Worm (Caenorhabditis elegans): Measurements from ENCODE around the gene dhs-25.

Gene dhs-25

ce11 chrX:1494256-1494655 lies 7.9 kb downstream of the dhs-25 start, which contains the start of gene F09E10.5 (continued):
- TF ChIP-seq ztf-3 (GFP tag; optimal IDR thresholded peaks at IDR 0.05): no peak

- TF ChIP-seq egl-18 (GFP tag; IDR thresholded peaks at IDR 0.05) (no peak), lin-54 (GFP tag; optimal IDR thresholded peaks at IDR 0.05) (no peak), tlf-1 (GFP tag; optimal IDR thresholded peaks at IDR 0.05) (no peak), let-607 (tag; optimal IDR thresholded peaks at IDR 0.05) (no peak), nfya-2 (GFP tag; IDR thresholded peaks at IDR 0.05) (no peak), ztf-18 (tag; optimal IDR thresholded peaks at IDR 0.05) (no peak), nhr-90 (tag; optimal IDR thresholded peaks at IDR 0.05) (no peak), sea-2 (GFP tag; IDR thresholded peaks at IDR 0.05) (no peak), ceh-40 (GFP tag; IDR thresholded peaks at IDR 0.05) (no peak), ztf-25 (GFP tag; IDR thresholded peaks at IDR 0.05) (no peak)
Observed at ce11 chrX:1495980-1496379, 9.6 kb downstream of the dhs-25 start.

ce11 chrX:1497581-1497980 lies 11.2 kb downstream of the dhs-25 start, which contains the start of gene F09E10.6:
Gene F09E10.6, minus strand, starts transcription at chrX:1497681.
- TF ChIP-seq Y79H2A.3 (GFP tag; conservative IDR thresholded peaks at IDR 0.05): no peak
- no peak for TF ChIP-seq let-526 (GFP tag; IDR thresholded peaks at IDR 0.05)
- no peak for TF ChIP-seq ceh-100 (GFP tag; IDR thresholded peaks at IDR 0.05)
- no peak for TF ChIP-seq ztf-28 (GFP tag; IDR thresholded peaks at IDR 0.05)
- TF ChIP-seq mcd-1 (GFP tag; IDR thresholded peaks at IDR 0.05): no peak
- no peak for TF ChIP-seq madf-3 (GFP tag; IDR thresholded peaks at IDR 0.05)
- no peak for TF ChIP-seq Y67H2A.10 (GFP tag; conservative IDR thresholded peaks at IDR 0.05)
- TF ChIP-seq lin-54 (GFP tag; optimal IDR thresholded peaks at IDR 0.05): no peak
- TF ChIP-seq nhr-90 (tag; optimal IDR thresholded peaks at IDR 0.05): no peak
- TF ChIP-seq nfya-1 (tag; optimal IDR thresholded peaks at IDR 0.05; ENCODE audit: borderline replicate concordance, insufficient read depth): no peak
- no peak for TF ChIP-seq hmg-1.2 (GFP tag; IDR thresholded peaks at IDR 0.05)
- TF ChIP-seq ama-1 (optimal IDR thresholded peaks at IDR 0.05): no peak
- TF ChIP-seq ama-1 (GFP tag; optimal IDR thresholded peaks at IDR 0.05): no peak

ce11 chrX:1499499-1499898 lies 13.2 kb downstream of the dhs-25 start:
- no peak for TF ChIP-seq ets-4 (GFP tag; optimal IDR thresholded peaks at IDR 0.05)
- no peak for TF ChIP-seq ztf-25 (GFP tag; IDR thresholded peaks at IDR 0.05)
- no peak for TF ChIP-seq ztf-22 (GFP tag; optimal IDR thresholded peaks at IDR 0.05)

- TF ChIP-seq lir-1 (GFP tag; conservative IDR thresholded peaks at IDR 0.05) (no peak), Y53F4B.3 (GFP tag; IDR thresholded peaks at IDR 0.05) (no peak), egrh-3 (GFP tag; IDR thresholded peaks at IDR 0.05) (no peak), ztf-3 (GFP tag; optimal IDR thresholded peaks at IDR 0.05) (no peak), attf-3 (GFP tag; conservative IDR thresholded peaks at IDR 0.05) (no peak), C06A6.2 (GFP tag; conservative IDR thresholded peaks at IDR 0.05) (no peak), repo-1 (tag; optimal IDR thresholded peaks at IDR 0.05) (no peak), cebp-1 (GFP tag; IDR thresholded peaks at IDR 0.05) (no peak), cebp-1 (tag; optimal IDR thresholded peaks at IDR 0.05) (no peak), attf-5 (GFP tag; optimal IDR thresholded peaks at IDR 0.05) (no peak), ccch-3 (GFP tag; optimal IDR thresholded peaks at IDR 0.05) (no peak), lsl-1 (GFP tag; optimal IDR thresholded peaks at IDR 0.05) (no peak), ceh-58 (GFP tag; IDR thresholded peaks at IDR 0.05) (no peak)
Observed at ce11 chrX:1501752-1502151, 15.4 kb downstream of the dhs-25 start, which contains the start of gene F09E10.7. Gene F09E10.7, minus strand, starts transcription at chrX:1501852.

All from whole organism, young adult.